Fruit fly (Drosophila melanogaster): Measurements from ENCODE around the gene Plp.

The Plp gene

DNA sequence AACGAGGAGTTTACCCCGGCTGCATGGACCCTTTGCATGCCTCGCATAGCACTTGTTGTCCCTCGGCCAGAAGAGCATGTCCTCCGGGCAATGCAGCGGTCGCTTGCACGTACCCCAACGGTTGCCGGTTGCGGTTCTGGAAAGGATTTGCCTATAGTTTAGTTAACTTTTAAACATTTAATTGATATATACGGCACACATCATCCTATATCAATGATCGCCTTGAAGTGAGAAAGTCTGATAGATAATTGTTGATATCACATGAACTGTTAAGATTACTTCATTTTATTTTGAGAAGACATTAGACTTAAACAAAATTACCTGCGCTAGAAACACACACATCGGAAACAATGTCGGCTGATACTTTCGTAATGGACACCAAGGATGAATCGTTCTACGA, 26.7 kb upstream of the Plp start, which contains the start of gene CG32847:
Gene CG32847 (plus strand): TSS at position 301 of the 400 bp plus-strand sequence.
- TF ChIP-seq MBD-R2 (GFP tag; IDR thresholded peaks at IDR 0.05), result no peak

dm6 chr3L:15116536-15116935, 22.0 kb upstream of the Plp start, which contains the start of gene Cep135:
TSS of gene Cep135 (plus strand) at chr3L:15116737.
- TF ChIP-seq ttk (GFP tag; IDR thresholded peaks at IDR 0.05) (no peak), CG11398 (GFP tag; optimal IDR thresholded peaks at IDR 0.05) (no peak), CG34224 (GFP tag; IDR thresholded peaks at IDR 0.05; ENCODE audit: partially characterized antibody) (peak; percentile 95), Mad (GFP tag; optimal IDR thresholded peaks at IDR 0.05) (no peak), Dp (GFP tag; optimal IDR thresholded peaks at IDR 0.05) (peak; percentile 81), nom (GFP tag; optimal IDR thresholded peaks at IDR 0.05) (peak; percentile 0), CG10209 (GFP tag; optimal IDR thresholded peaks at IDR 0.05) (no peak), CG4707 (GFP tag; optimal IDR thresholded peaks at IDR 0.05) (no peak), vvl (GFP tag; IDR thresholded peaks at IDR 0.05) (no peak), CG15479 (GFP tag; optimal IDR thresholded peaks at IDR 0.05) (peak; percentile 53), Bgb (GFP tag; IDR thresholded peaks at IDR 0.05; ENCODE audit: partially characterized antibody) (peak; percentile 87), unc-4 (GFP tag; IDR thresholded peaks at IDR 0.05; ENCODE audit: partially characterized antibody) (peak; percentile 80), CG4730 (GFP tag; IDR thresholded peaks at IDR 0.05) (no peak), insv (GFP tag; optimal IDR thresholded peaks at IDR 0.05) (no peak), Sox100B (GFP tag; optimal IDR thresholded peaks at IDR 0.05) (no peak), CG6791 (GFP tag; IDR thresholded peaks at IDR 0.05; ENCODE audit: partially characterized antibody) (peak; percentile 90), cg (GFP tag; optimal IDR thresholded peaks at IDR 0.05) (no peak), Atf-2 (GFP tag; optimal IDR thresholded peaks at IDR 0.05) (no peak), grau (tag; optimal IDR thresholded peaks at IDR 0.05) (no peak), Stat92E (GFP tag; optimal IDR thresholded peaks at IDR 0.05) (peak in 1 of 3 experiments; percentile 15), nerfin-2 (GFP tag; IDR thresholded peaks at IDR 0.05; ENCODE audit: partially characterized antibody) (peak; percentile 92), MESR4 (GFP tag; optimal IDR thresholded peaks at IDR 0.05) (peak; percentile 15), CG9609 (GFP tag; optimal IDR thresholded peaks at IDR 0.05) (no peak), ato (GFP tag; IDR thresholded peaks at IDR 0.05; ENCODE audit: partially characterized antibody) (peak; percentile 92), CG8944 (GFP tag; optimal IDR thresholded peaks at IDR 0.05) (no peak), row (GFP tag; IDR thresholded peaks at IDR 0.05) (no peak), CG15601 (tag; optimal IDR thresholded peaks at IDR 0.05) (peak; percentile 100), fd3F (GFP tag; optimal IDR thresholded peaks at IDR 0.05) (no peak), gfzf (GFP tag; optimal IDR thresholded peaks at IDR 0.05) (peak; percentile 55), CG2712 (tag; optimal IDR thresholded peaks at IDR 0.05) (no peak), zen (tag; optimal IDR thresholded peaks at IDR 0.05) (no peak), CG9797 (GFP tag; optimal IDR thresholded peaks at IDR 0.05) (peak; percentile 50), Sry-δ (GFP tag; optimal IDR thresholded peaks at IDR 0.05) (peak; percentile 60), pzg (GFP tag; optimal IDR thresholded peaks at IDR 0.05) (peak; percentile 71), CG4617 (GFP tag; optimal IDR thresholded peaks at IDR 0.05; ENCODE audit: borderline replicate concordance) (peak; percentile 36), inv (GFP tag; IDR thresholded peaks at IDR 0.05; ENCODE audit: partially characterized antibody) (peak; percentile 66), Scr (GFP tag; IDR thresholded peaks at IDR 0.05; ENCODE audit: partially characterized antibody) (peak; percentile 82), CG17829 (tag; optimal IDR thresholded peaks at IDR 0.05) (peak; percentile 17), CG12391 (tag; optimal IDR thresholded peaks at IDR 0.05) (no peak), gem (tag; optimal IDR thresholded peaks at IDR 0.05) (no peak), tna (GFP tag; IDR thresholded peaks at IDR 0.05; ENCODE audit: partially characterized antibody) (peak; percentile 92), CG9727 (GFP tag; optimal IDR thresholded peaks at IDR 0.05) (no peak), CG17328 (GFP tag; IDR thresholded peaks at IDR 0.05) (no peak), org-1 (GFP tag; optimal IDR thresholded peaks at IDR 0.05) (no peak), stwl (tag; optimal IDR thresholded peaks at IDR 0.05) (peak; percentile 94), CG16779 (GFP tag; IDR thresholded peaks at IDR 0.05) (no peak)

Data from whole organism, embryonic.